Fruit fly (Drosophila melanogaster) whole organism, wandering third instar larva: Measurements from ENCODE around the gene CG42544.

ENCODE experiments used
- OdsH ChIP-seq: fragments of 200-800 bp; sonication (Bioruptor generic); optimal IDR thresholded peaks from 2 replicates; lab custom pipeline; 2016; ENCODE audit warnings: missing biosample characterization, mild to moderate bottlenecking, missing genetic modification characterization
- Sp1 ChIP-seq: fragments of 200-800 bp; sonication (Bioruptor generic); optimal IDR thresholded peaks from 3 replicates; lab custom pipeline; 2019; ENCODE audit warnings: missing biosample characterization, mild to moderate bottlenecking, missing genetic modification characterization, moderate library complexity
- fru ChIP-seq: fragments of 200-800 bp; sonication (Bioruptor generic); optimal IDR thresholded peaks from 3 replicates; lab custom pipeline; 2016; ENCODE audit warnings: missing biosample characterization, mild to moderate bottlenecking, missing genetic modification characterization
- h ChIP-seq: fragments of 200-800 bp; sonication (Bioruptor generic); optimal IDR thresholded peaks from 3 replicates; lab custom pipeline; 2016; ENCODE audit warnings: missing biosample characterization, mild to moderate bottlenecking, missing genetic modification characterization
- tai ChIP-seq: sonication (Bioruptor generic); optimal IDR thresholded peaks from 2 replicates; lab custom pipeline; 2016; ENCODE audit warnings: missing biosample characterization, missing genetic modification characterization
- usp ChIP-seq: fragments of >200 bp; optimal IDR thresholded peaks from 2 replicates; lab custom pipeline; 2017; ENCODE audit warnings: missing biosample characterization, missing genetic modification characterization
- woc ChIP-seq: sonication (Bioruptor generic); optimal IDR thresholded peaks from 2 replicates; lab custom pipeline; 2016; ENCODE audit warnings: missing biosample characterization, mild to moderate bottlenecking, missing genetic modification characterization

DNA sequence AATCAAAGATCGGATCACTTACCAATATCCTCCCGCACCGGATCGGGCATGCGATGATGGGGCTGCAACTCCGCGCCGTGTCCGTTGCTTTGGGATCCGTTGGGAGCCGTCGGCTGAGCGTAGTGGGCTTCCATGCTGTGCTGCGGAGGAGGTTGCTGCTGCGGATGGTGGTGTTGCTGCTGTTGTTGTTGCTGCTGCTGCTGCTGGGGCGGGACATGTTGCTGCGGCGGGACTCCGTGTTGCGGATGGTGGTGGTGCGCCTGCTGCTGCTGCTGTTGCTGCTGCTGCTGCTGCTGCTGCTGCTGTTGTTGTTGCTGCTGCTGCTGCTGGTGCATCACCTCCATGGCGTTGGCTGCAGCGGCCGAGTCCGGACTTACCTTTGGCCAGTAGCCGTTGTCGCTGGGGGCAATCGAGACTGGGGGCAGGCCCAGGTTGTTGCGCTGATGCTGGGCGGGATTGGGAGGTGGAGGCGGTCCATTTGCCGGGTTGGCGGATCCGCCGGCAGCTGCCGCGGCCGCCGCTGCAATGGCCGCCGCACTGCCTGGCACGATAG is 29.3 kb upstream of the CG42544 start:
- TF ChIP-seq h (GFP tag; lab: Kevin White, UChicago) (no peak), woc (GFP tag; lab: Kevin White, UChicago) (no peak), OdsH (GFP tag; lab: Kevin White, UChicago) (no peak), tai (GFP tag; lab: Kevin White, UChicago) (no peak), fru (GFP tag; lab: Kevin White, UChicago) (no peak), Sp1 (GFP tag; lab: Kevin White, UChicago) (no peak), usp (GFP tag; lab: Kevin White, UChicago) (no peak)
